Fruit fly (Drosophila melanogaster) whole organism, wandering third instar larva: ENCODE measurements around the gene TotC.

ENCODE experiments used
- br ChIP-seq: fragments of 200-800 bp; sonication (Bioruptor generic); optimal IDR thresholded peaks from 2 replicates; lab custom pipeline; 2016; ENCODE audit warnings: missing biosample characterization, missing genetic modification characterization
- fru ChIP-seq: fragments of 200-800 bp; sonication (Bioruptor generic); optimal IDR thresholded peaks from 3 replicates; lab custom pipeline; 2016; ENCODE audit warnings: missing biosample characterization, mild to moderate bottlenecking, missing genetic modification characterization
- psq ChIP-seq: fragments of 200-800 bp; sonication (Bioruptor generic); optimal IDR thresholded peaks from 3 replicates; lab custom pipeline; 2017; ENCODE audit warnings: missing biosample characterization, mild to moderate bottlenecking, missing genetic modification characterization, moderate library complexity
- usp ChIP-seq: fragments of >200 bp; optimal IDR thresholded peaks from 2 replicates; lab custom pipeline; 2017; ENCODE audit warnings: missing biosample characterization, missing genetic modification characterization
- woc ChIP-seq: sonication (Bioruptor generic); optimal IDR thresholded peaks from 2 replicates; lab custom pipeline; 2016; ENCODE audit warnings: missing biosample characterization, mild to moderate bottlenecking, missing genetic modification characterization

DNA sequence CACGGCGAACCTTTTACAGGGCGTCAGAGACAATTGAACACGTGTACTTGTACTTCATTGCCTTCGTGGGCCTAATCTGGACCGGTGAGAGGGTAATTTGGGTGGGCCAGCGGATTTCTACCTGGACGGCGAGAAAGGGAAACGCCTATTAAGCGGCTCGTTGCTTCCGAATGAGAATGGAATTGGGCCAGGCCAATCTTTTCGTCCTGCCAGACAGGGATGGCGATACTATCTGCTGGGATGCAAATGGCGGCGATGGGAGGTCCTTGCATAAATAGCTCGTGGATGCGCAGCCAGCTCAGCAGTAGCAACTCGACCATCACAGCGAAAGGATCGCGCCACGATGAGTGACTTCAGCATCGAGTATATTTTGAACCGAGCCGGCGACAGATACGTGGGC, 26.0 kb upstream of the TotC start, which contains the start of gene CG15696:
- TF ChIP-seq psq (GFP tag; lab: Kevin White, UChicago) = no peak
- no peak for TF ChIP-seq fru (GFP tag; lab: Kevin White, UChicago)
- no peak for TF ChIP-seq woc (GFP tag; lab: Kevin White, UChicago)
- no peak for TF ChIP-seq usp (GFP tag; lab: Kevin White, UChicago)
- no peak for TF ChIP-seq br (GFP tag; lab: Kevin White, UChicago)
